Worm (Caenorhabditis elegans): Measurements from ENCODE around the gene F10E9.4.
A peak's percentile ranks its signal among the peaks of the same experiment; 100 is the strongest.

The F10E9.4 gene

ce11 chrIII:8322645-8323213 lies 14.4 kb downstream of the F10E9.4 start, which contains the start of gene F10E9.1:
TSS of gene F10E9.1 (plus strand) at chrIII:8323163.
- TF ChIP-seq nhr-11 (tag; optimal IDR thresholded peaks at IDR 0.05) = peak; percentile 62
- TF ChIP-seq nhr-43 (tag; optimal IDR thresholded peaks at IDR 0.05; ENCODE audit: poor library complexity, severe bottlenecking) = no peak
- no peak for TF ChIP-seq ceh-82 (tag; optimal IDR thresholded peaks at IDR 0.05)
- no peak for TF ChIP-seq nhr-76 (tag; optimal IDR thresholded peaks at IDR 0.05)
- no peak for TF ChIP-seq nhr-67 (tag; optimal IDR thresholded peaks at IDR 0.05)

ce11 chrIII:8324412-8324811 lies 16.1 kb downstream of the F10E9.4 start, which contains the start of gene F10E9.12:
TSS of gene F10E9.12 (plus strand) at chrIII:8324542.
- TF ChIP-seq egl-5 (tag; optimal IDR thresholded peaks at IDR 0.05) (no peak), pha-4 (tag; optimal IDR thresholded peaks at IDR 0.05) (peak; percentile 5), fkh-10 (GFP tag; optimal IDR thresholded peaks at IDR 0.05) (no peak), elt-2 (tag; optimal IDR thresholded peaks at IDR 0.05) (peak; percentile 74), pqm-1 (tag; optimal IDR thresholded peaks at IDR 0.05) (peak; percentile 43)

ce11 chrIII:8325574-8326513 lies 17.5 kb downstream of the F10E9.4 start, which contains the start of gene ZC262.13:
TSS of gene ZC262.13 (plus strand) at chrIII:8326214.
- TF ChIP-seq ceh-28 (tag; optimal IDR thresholded peaks at IDR 0.05) (peak; percentile 24), nhr-12 (tag; optimal IDR thresholded peaks at IDR 0.05) (no peak), pqm-1 (tag; optimal IDR thresholded peaks at IDR 0.05) (peak; percentile 70), elt-2 (tag; optimal IDR thresholded peaks at IDR 0.05) (peak; percentile 91), pha-4 (tag; optimal IDR thresholded peaks at IDR 0.05) (peak; percentile 49), jun-1 (tag; optimal IDR thresholded peaks at IDR 0.05) (peak; percentile 38)

DNA sequence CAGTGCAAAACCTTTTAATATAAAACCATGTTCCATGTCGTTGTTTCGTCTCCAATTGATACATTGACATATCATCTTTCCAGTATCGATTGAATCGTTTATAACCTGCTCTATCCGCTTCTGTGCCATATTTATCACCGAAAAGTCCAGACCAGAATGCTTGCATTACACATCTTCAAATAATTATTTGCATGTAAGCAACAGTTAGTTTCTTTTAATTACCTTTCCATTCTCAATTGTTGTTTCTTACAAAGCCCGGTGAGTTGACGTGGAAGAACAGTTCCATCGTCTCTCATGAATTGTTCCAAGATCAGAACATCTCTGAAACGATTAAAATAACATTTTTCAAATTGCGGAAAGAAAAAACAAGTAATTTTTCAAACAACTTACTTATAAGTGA lies 22.9 kb downstream of the F10E9.4 start, which contains the start of gene iglr-2:
iglr-2 (minus strand) TSS at position 101 of the 400 bp plus-strand sequence.
- TF ChIP-seq lin-15B (tag; optimal IDR thresholded peaks at IDR 0.05) = no peak
- TF ChIP-seq ceh-16 (tag; optimal IDR thresholded peaks at IDR 0.05) = no peak
- no peak for TF ChIP-seq mdl-1 (tag; optimal IDR thresholded peaks at IDR 0.05)
- no peak for TF ChIP-seq ztf-4 (tag; optimal IDR thresholded peaks at IDR 0.05)
- no peak for TF ChIP-seq nhr-25 (tag; optimal IDR thresholded peaks at IDR 0.05)
- no peak for TF ChIP-seq ceh-9 (tag; optimal IDR thresholded peaks at IDR 0.05)
- TF ChIP-seq ceh-82 (tag; optimal IDR thresholded peaks at IDR 0.05) = no peak
- no peak for TF ChIP-seq nhr-76 (tag; optimal IDR thresholded peaks at IDR 0.05)
- no peak for TF ChIP-seq nhr-28 (tag; optimal IDR thresholded peaks at IDR 0.05)
- no peak for TF ChIP-seq lsy-12 (tag; optimal IDR thresholded peaks at IDR 0.05)
- no peak for TF ChIP-seq egl-27 (tag; optimal IDR thresholded peaks at IDR 0.05)
- TF ChIP-seq nhr-67 (tag; optimal IDR thresholded peaks at IDR 0.05) = no peak
- no peak for TF ChIP-seq jun-1 (tag; optimal IDR thresholded peaks at IDR 0.05)

DNA sequence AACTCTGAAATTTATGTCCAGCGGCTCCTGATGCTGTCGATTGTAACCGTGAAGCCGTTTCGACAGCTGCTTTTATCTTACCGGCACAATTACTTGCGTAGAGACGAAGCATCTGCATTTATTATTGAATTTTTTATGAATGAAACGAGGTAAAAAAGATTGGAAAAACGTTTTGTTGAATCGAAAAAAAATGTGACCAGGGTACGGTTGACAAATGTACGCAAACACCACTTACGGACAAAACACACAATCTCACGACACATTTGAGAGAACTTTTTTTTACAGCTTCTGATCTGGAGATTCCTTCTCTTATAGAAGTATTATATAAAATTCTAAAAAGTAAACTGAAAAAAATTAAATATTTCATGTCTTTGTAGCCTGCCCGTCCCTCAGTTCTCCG lies 23.4 kb downstream of the F10E9.4 start, which contains the start of the genes mrps-18A and ZC262.2:
mrps-18A (minus strand) TSS at position 141 of the 400 bp plus-strand sequence.
ZC262.2 (plus strand) TSS at position 284 of the 400 bp plus-strand sequence.
- TF ChIP-seq nfya-1 (tag; optimal IDR thresholded peaks at IDR 0.05; ENCODE audit: insufficient read depth) (peak; percentile 76), eor-1 (tag; optimal IDR thresholded peaks at IDR 0.05) (no peak), tbx-2 (tag; optimal IDR thresholded peaks at IDR 0.05) (no peak), elt-1 (tag; optimal IDR thresholded peaks at IDR 0.05) (no peak), elt-2 (tag; optimal IDR thresholded peaks at IDR 0.05) (no peak), lsy-12 (tag; optimal IDR thresholded peaks at IDR 0.05) (no peak), skn-1 (tag; optimal IDR thresholded peaks at IDR 0.05) (no peak), nhr-23 (tag; optimal IDR thresholded peaks at IDR 0.05) (peak; percentile 5), nhr-43 (tag; optimal IDR thresholded peaks at IDR 0.05; ENCODE audit: poor library complexity, severe bottlenecking) (no peak), lin-15B (tag; optimal IDR thresholded peaks at IDR 0.05) (peak; percentile 14), ZK546.5 (tag; optimal IDR thresholded peaks at IDR 0.05) (no peak), egl-27 (tag; optimal IDR thresholded peaks at IDR 0.05) (no peak), nhr-76 (tag; optimal IDR thresholded peaks at IDR 0.05) (no peak), unc-39 (tag; optimal IDR thresholded peaks at IDR 0.05) (no peak), mml-1 (tag; optimal IDR thresholded peaks at IDR 0.05) (no peak), nhr-237 (tag; optimal IDR thresholded peaks at IDR 0.05) (no peak), aly-2 (tag; optimal IDR thresholded peaks at IDR 0.05) (no peak), ceh-82 (tag; optimal IDR thresholded peaks at IDR 0.05) (no peak), fkh-10 (GFP tag; optimal IDR thresholded peaks at IDR 0.05) (no peak), pha-4 (tag; optimal IDR thresholded peaks at IDR 0.05) (peak; percentile 63), ceh-16 (tag; optimal IDR thresholded peaks at IDR 0.05) (no peak), ceh-28 (tag; optimal IDR thresholded peaks at IDR 0.05) (no peak), ztf-11 (tag; optimal IDR thresholded peaks at IDR 0.05) (no peak), nhr-67 (tag; optimal IDR thresholded peaks at IDR 0.05) (no peak), nhr-25 (tag; optimal IDR thresholded peaks at IDR 0.05) (no peak), hmg-11 (tag; optimal IDR thresholded peaks at IDR 0.05) (no peak), nhr-12 (tag; optimal IDR thresholded peaks at IDR 0.05) (no peak)

Data from whole organism, L3 larva.